Worm (Caenorhabditis elegans) whole organism, young adult: Measurements from ENCODE around the gene C01C4.3.
A peak's percentile ranks its signal among the peaks of the same experiment; 100 is the strongest.

Experiments used
- B0261.1 ChIP-seq: sonication (generic microtip); optimal IDR thresholded peaks from 2 replicates; lab custom pipeline; 2016; ENCODE audit warnings: mild to moderate bottlenecking, missing genetic modification characterization, moderate library complexity, missing compliant biosample characterization
- B0336.3 ChIP-seq: fragments of 200-800 bp; sonication (Bioruptor generic); IDR thresholded peaks from 2 replicates; pipeline ENCODE4 v1.3.6; 2022; ENCODE audit warnings: missing genetic modification characterization, missing compliant biosample characterization
- C17E4.6 ChIP-seq: fragments of 200-800 bp; sonication (Bioruptor generic); IDR thresholded peaks from 2 replicates; pipeline ENCODE4 v1.3.6; 2022; ENCODE audit warnings: missing genetic modification reagents, missing genetic modification characterization, missing compliant biosample characterization
- D2030.7 ChIP-seq: fragments of 200-800 bp; sonication (Bioruptor generic); IDR thresholded peaks from 2 replicates; pipeline ENCODE4 v1.3.6; 2022; ENCODE audit warnings: missing genetic modification reagents, missing genetic modification characterization, missing compliant biosample characterization
- F39B2.1 ChIP-seq: fragments of 200-800 bp; sonication (Bioruptor generic); IDR thresholded peaks from 2 replicates; pipeline ENCODE4 v1.3.6; 2022; ENCODE audit warnings: missing genetic modification reagents, missing genetic modification characterization, missing compliant biosample characterization
- F49E8.2 ChIP-seq: sonication (generic microtip); optimal IDR thresholded peaks from 3 replicates; lab custom pipeline; 2017; ENCODE audit warnings: missing genetic modification characterization, mild to moderate bottlenecking, missing compliant biosample characterization, antibody characterized with exemption, moderate library complexity; ENCODE audit not compliant: insufficient read depth
- F55B11.4 ChIP-seq: sonication (generic microtip); optimal IDR thresholded peaks from 2 replicates; lab custom pipeline; 2016; ENCODE audit warnings: missing compliant biosample characterization, missing genetic modification characterization, borderline replicate concordance; ENCODE audit not compliant: insufficient read depth
- Y56A3A.18 ChIP-seq: fragments of 200-800 bp; sonication (Bioruptor generic); IDR thresholded peaks from 2 replicates; pipeline ENCODE4 v1.3.6; 2022; ENCODE audit warnings: missing genetic modification reagents, missing genetic modification characterization, missing compliant biosample characterization
- Y67H2A.10 ChIP-seq: fragments of 200-800 bp; sonication (Bioruptor generic); conservative IDR thresholded peaks from 2 replicates; pipeline ENCODE4 v1.3.6; 2022; ENCODE audit warnings: missing genetic modification reagents, missing genetic modification characterization, missing compliant biosample characterization
- akir-1 ChIP-seq: fragments of 200-800 bp; sonication (Bioruptor generic); optimal IDR thresholded peaks from 2 replicates; lab custom pipeline; 2018; ENCODE audit warnings: mild to moderate bottlenecking, missing genetic modification characterization, moderate library complexity, missing compliant biosample characterization
- atf-7 ChIP-seq: sonication (generic microtip); optimal IDR thresholded peaks from 2 replicates; lab custom pipeline; 2017; ENCODE audit warnings: mild to moderate bottlenecking, missing genetic modification characterization, missing compliant biosample characterization
- attf-5 ChIP-seq: fragments of 200-800 bp; sonication (Bioruptor generic); optimal IDR thresholded peaks from 2 replicates; lab custom pipeline; 2018; ENCODE audit warnings: mild to moderate bottlenecking, missing genetic modification characterization, missing compliant biosample characterization
- attf-6 ChIP-seq: fragments of 200-800 bp; sonication (Bioruptor generic); IDR thresholded peaks from 2 replicates; pipeline ENCODE4 v1.3.6; 2022; ENCODE audit warnings: missing genetic modification reagents, missing genetic modification characterization, missing compliant biosample characterization
- bed-1 ChIP-seq: fragments of 200-800 bp; sonication (Bioruptor generic); IDR thresholded peaks from 2 replicates; pipeline ENCODE4 v1.3.6; 2022; ENCODE audit warnings: missing genetic modification reagents, missing genetic modification characterization, missing compliant biosample characterization
- bed-2 ChIP-seq: fragments of 200-800 bp; sonication (Bioruptor generic); IDR thresholded peaks from 2 replicates; pipeline ENCODE4 v1.3.6; 2022; ENCODE audit warnings: missing genetic modification reagents, missing genetic modification characterization, missing compliant biosample characterization
- cebp-1 ChIP-seq, 2 experiments: fragments of 200-800 bp in 1 of 2; sonication (Bioruptor generic) in 1 of 2; sonication (generic microtip) in 1 of 2; IDR thresholded peaks in 1 of 2; optimal IDR thresholded peaks in 1 of 2; 2 replicates each; pipeline versions ENCODE4 v1.3.6 to Lab custom; 2017 to 2022; ENCODE audit warnings: missing compliant biosample characterization in 2 of 2, missing genetic modification characterization in 2 of 2, mild to moderate bottlenecking in 1 of 2, missing genetic modification reagents in 1 of 2, moderate library complexity in 1 of 2
- ceh-79 ChIP-seq: sonication (generic microtip); optimal IDR thresholded peaks from 2 replicates; lab custom pipeline; 2017; ENCODE audit warnings: mild to moderate bottlenecking, missing genetic modification characterization, missing compliant biosample characterization
- dox-1 ChIP-seq: fragments of 200-800 bp; sonication (Bioruptor generic); IDR thresholded peaks from 2 replicates; pipeline ENCODE4 v1.3.6; 2022; ENCODE audit warnings: missing genetic modification reagents, missing genetic modification characterization, missing compliant biosample characterization
- egl-44 ChIP-seq: fragments of 200-800 bp; sonication (Bioruptor generic); IDR thresholded peaks from 2 replicates; pipeline ENCODE4 v1.3.6; 2022; ENCODE audit warnings: missing genetic modification reagents, missing genetic modification characterization, missing compliant biosample characterization
- egrh-3 ChIP-seq: fragments of 200-800 bp; sonication (Bioruptor generic); IDR thresholded peaks from 2 replicates; pipeline ENCODE4 v1.3.6; 2022; ENCODE audit warnings: missing genetic modification reagents, missing genetic modification characterization, missing compliant biosample characterization
- ets-4 ChIP-seq: fragments of 200-800 bp; sonication (Bioruptor generic); optimal IDR thresholded peaks from 2 replicates; lab custom pipeline; 2018; ENCODE audit warnings: mild to moderate bottlenecking, missing genetic modification characterization, missing compliant biosample characterization
- gei-17 ChIP-seq: fragments of 200-800 bp; sonication (Bioruptor generic); optimal IDR thresholded peaks from 2 replicates; lab custom pipeline; 2018; ENCODE audit warnings: mild to moderate bottlenecking, missing genetic modification characterization, missing compliant biosample characterization
- hrde-1 ChIP-seq: sonication (generic microtip); optimal IDR thresholded peaks from 2 replicates; lab custom pipeline; 2016; ENCODE audit warnings: missing genetic modification characterization, mild to moderate bottlenecking, missing compliant biosample characterization, moderate library complexity, missing genotype, missing genetic modification reagents, borderline replicate concordance
- hsf-1 ChIP-seq: fragments of 200-800 bp; sonication (Bioruptor generic); IDR thresholded peaks from 2 replicates; pipeline ENCODE4 v1.3.6; 2022; ENCODE audit warnings: missing genetic modification reagents, missing genetic modification characterization, missing compliant biosample characterization
- let-526 ChIP-seq: fragments of 200-800 bp; sonication (Bioruptor generic); IDR thresholded peaks from 2 replicates; pipeline ENCODE4 v1.3.6; 2022; ENCODE audit warnings: missing genetic modification reagents, missing genetic modification characterization, missing compliant biosample characterization
- let-607 ChIP-seq, 2 experiments: fragments of 200-800 bp in 1 of 2; sonication (Bioruptor generic) in 1 of 2; sonication (generic microtip) in 1 of 2; optimal IDR thresholded peaks; 2 replicates each; lab custom pipeline; 2016 to 2018; ENCODE audit warnings: mild to moderate bottlenecking in 2 of 2, missing compliant biosample characterization in 2 of 2, missing genetic modification characterization in 2 of 2, moderate library complexity in 2 of 2, missing genotype in 1 of 2
- lin-26 ChIP-seq: fragments of 200-800 bp; sonication (Bioruptor generic); IDR thresholded peaks from 2 replicates; pipeline ENCODE4 v1.3.6; 2022; ENCODE audit warnings: missing genetic modification reagents, missing genetic modification characterization, missing compliant biosample characterization
- lin-54 ChIP-seq: fragments of 200-800 bp; sonication (Bioruptor generic); optimal IDR thresholded peaks from 2 replicates; lab custom pipeline; 2018; ENCODE audit warnings: mild to moderate bottlenecking, missing genetic modification characterization, missing compliant biosample characterization
- madf-8 ChIP-seq: fragments of 200-800 bp; sonication (Bioruptor generic); conservative IDR thresholded peaks from 2 replicates; pipeline ENCODE4 v1.3.6; 2022; ENCODE audit warnings: missing genetic modification reagents, missing genetic modification characterization, missing compliant biosample characterization
- mcd-1 ChIP-seq: fragments of 200-800 bp; sonication (Bioruptor generic); IDR thresholded peaks from 2 replicates; pipeline ENCODE4 v1.3.6; 2022; ENCODE audit warnings: missing genetic modification reagents, missing genetic modification characterization, missing compliant biosample characterization
- mel-28 ChIP-seq: sonication (generic microtip); optimal IDR thresholded peaks from 2 replicates; lab custom pipeline; 2016; ENCODE audit warnings: borderline replicate concordance, mild to moderate bottlenecking, missing genetic modification characterization, missing compliant biosample characterization
- nfya-2 ChIP-seq: fragments of 200-800 bp; sonication (Bioruptor generic); IDR thresholded peaks from 2 replicates; pipeline ENCODE4 v1.3.6; 2022; ENCODE audit warnings: missing genetic modification reagents, missing genetic modification characterization, missing compliant biosample characterization
- nfyb-1 ChIP-seq: fragments of 200-800 bp; sonication (Bioruptor generic); IDR thresholded peaks from 2 replicates; pipeline ENCODE4 v1.3.6; 2022; ENCODE audit warnings: missing genetic modification reagents, missing genetic modification characterization, missing compliant biosample characterization
- nhr-80 ChIP-seq: sonication (generic microtip); optimal IDR thresholded peaks from 2 replicates; lab custom pipeline; 2016; ENCODE audit warnings: missing genetic modification characterization, missing compliant biosample characterization
- nhr-90 ChIP-seq: sonication (generic microtip); optimal IDR thresholded peaks from 2 replicates; lab custom pipeline; 2016; ENCODE audit warnings: missing genotype, mild to moderate bottlenecking, missing genetic modification characterization, missing compliant biosample characterization
- pbrm-1 ChIP-seq: fragments of 200-800 bp; sonication (Bioruptor generic); IDR thresholded peaks from 2 replicates; pipeline ENCODE4 v1.3.6; 2022; ENCODE audit warnings: missing genetic modification reagents, missing genetic modification characterization, missing compliant biosample characterization
- pha-4 ChIP-seq: fragments of 150-350 bp; sonication (generic microtip); optimal IDR thresholded peaks from 2 replicates; lab custom pipeline; 2014; ENCODE audit warnings: missing biosample characterization, missing genetic modification reagents, missing genetic modification characterization
- rcor-1 ChIP-seq: fragments of 200-800 bp; sonication (Bioruptor generic); IDR thresholded peaks from 2 replicates; pipeline ENCODE4 v1.3.6; 2022; ENCODE audit warnings: missing genetic modification reagents, missing genetic modification characterization, missing compliant biosample characterization
- sptf-2 ChIP-seq: fragments of 200-800 bp; sonication (Bioruptor generic); optimal IDR thresholded peaks from 2 replicates; lab custom pipeline; 2018; ENCODE audit warnings: mild to moderate bottlenecking, missing genetic modification characterization, missing compliant biosample characterization
- tbx-9 ChIP-seq: sonication (generic microtip); optimal IDR thresholded peaks from 2 replicates; lab custom pipeline; 2016; ENCODE audit warnings: borderline replicate concordance, missing genetic modification characterization, inconsistent platforms, missing compliant biosample characterization
- ztf-18 ChIP-seq: sonication (generic microtip); optimal IDR thresholded peaks from 2 replicates; lab custom pipeline; 2016; ENCODE audit warnings: missing genotype, mild to moderate bottlenecking, missing genetic modification characterization, missing compliant biosample characterization
- ztf-25 ChIP-seq: fragments of 200-800 bp; sonication (Bioruptor generic); IDR thresholded peaks from 2 replicates; pipeline ENCODE4 v1.3.6; 2022; ENCODE audit warnings: missing genetic modification reagents, missing genetic modification characterization, missing compliant biosample characterization

C01C4.3 gene

DNA sequence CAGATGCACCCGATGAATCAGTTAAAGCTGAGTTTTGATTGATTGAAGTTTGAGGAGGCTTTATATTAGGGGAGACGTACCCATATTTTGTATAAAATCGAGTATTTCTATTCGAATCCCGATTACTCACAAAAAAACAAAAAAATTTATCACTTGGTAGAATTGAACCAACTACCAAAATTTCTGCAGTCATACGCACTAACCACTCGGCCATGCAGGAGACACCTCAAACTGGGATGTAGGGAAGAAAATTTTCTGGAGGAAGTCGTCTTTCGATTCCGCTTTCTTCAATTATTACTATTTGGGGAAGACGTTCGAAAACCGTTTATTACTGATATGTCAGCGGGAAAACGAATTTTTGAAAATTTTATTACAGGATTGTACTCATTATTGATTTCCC is 25.9 kb downstream of the C01C4.3 start:
- TF ChIP-seq pbrm-1 (GFP tag; lab: Robert Waterston, UW) (0 out of 2 replicates have a peak, but pooled peaks have one; percentile 13), rcor-1 (GFP tag; lab: Robert Waterston, UW) (0 out of 2 replicates have a peak, but pooled peaks have one; percentile 12), ztf-25 (GFP tag; lab: Robert Waterston, UW) (peak; percentile 74; the same call in 1 of the 2 replicates), lin-26 (GFP tag; lab: Robert Waterston, UW) (peak; percentile 42; the same call in 1 of the 2 replicates), D2030.7 (peak; percentile 25; the same call in 1 of the 2 replicates), egl-44 (peak; percentile 56; the same call in 1 of the 2 replicates), Y56A3A.18 (0 out of 2 replicates have a peak, but pooled peaks have one; percentile 17)

DNA sequence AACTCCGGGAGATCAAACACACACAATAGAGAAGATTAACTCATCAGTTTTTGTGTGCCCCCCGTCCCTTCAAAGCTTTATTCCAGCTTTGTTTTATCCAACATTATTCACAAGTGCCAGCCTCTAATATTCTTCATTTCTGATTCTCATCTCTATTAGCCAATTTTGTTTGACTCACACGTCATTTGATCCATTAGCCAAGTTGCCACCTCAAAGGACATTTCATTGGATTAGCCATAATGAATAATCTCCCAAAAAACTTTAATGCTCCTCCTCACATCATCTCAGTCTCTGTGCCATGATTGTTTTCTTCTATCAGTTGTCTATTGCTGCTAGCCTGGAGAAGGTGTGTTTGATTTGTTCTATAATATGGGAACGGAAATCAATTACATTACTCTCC is 28.7 kb downstream of the C01C4.3 start:
- TF ChIP-seq B0261.1 (tag; lab: Kevin White, UChicago) (no peak), tbx-9 (tag; lab: Kevin White, UChicago) (no peak), ztf-25 (GFP tag; lab: Robert Waterston, UW) (no peak), bed-1 (no peak), egrh-3 (no peak), ceh-79 (no peak), attf-5 (no peak), F39B2.1 (GFP tag; lab: Robert Waterston, UW) (no peak), lin-54 (GFP tag; lab: Kevin White, UChicago) (no peak), nfyb-1 (GFP tag; lab: Robert Waterston, UW) (no peak), F55B11.4 (tag; lab: Kevin White, UChicago) (no peak), bed-2 (GFP tag; lab: Robert Waterston, UW) (no peak), nfya-2 (GFP tag; lab: Robert Waterston, UW) (no peak), dox-1 (no peak)
- TF ChIP-seq, all 124 proteins: peak for 0

DNA sequence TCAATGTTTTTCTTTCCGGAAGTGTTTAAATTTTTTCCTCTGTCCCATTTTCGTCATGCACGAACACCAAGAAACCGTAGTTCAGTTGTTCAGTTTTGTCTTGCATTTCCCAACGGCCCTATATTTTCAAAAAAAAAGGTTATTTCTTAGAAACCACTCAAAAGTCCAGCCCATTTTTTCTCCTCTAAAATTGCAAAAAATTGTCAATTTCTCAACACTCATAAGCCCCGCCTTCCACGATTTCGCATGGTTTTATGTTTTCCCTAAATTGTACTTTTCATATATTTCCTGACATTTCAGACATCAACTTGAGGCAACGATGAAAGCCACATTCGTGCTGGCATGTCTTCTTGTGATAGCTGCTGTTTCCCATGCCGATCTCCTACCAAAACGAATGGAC is 30.6 kb downstream of the C01C4.3 start, which contains the start of gene nlp-1:
Gene nlp-1, plus strand, starts transcription at position 301 of the 400 bp plus-strand sequence.
- no peak for TF ChIP-seq akir-1
- TF ChIP-seq hrde-1: no peak
- TF ChIP-seq nhr-90 (tag; lab: Kevin White, UChicago): no peak
- no peak for TF ChIP-seq B0336.3
- no peak for TF ChIP-seq egl-44
- no peak for TF ChIP-seq madf-8
- no peak for TF ChIP-seq attf-6 (GFP tag; lab: Robert Waterston, UW)

DNA sequence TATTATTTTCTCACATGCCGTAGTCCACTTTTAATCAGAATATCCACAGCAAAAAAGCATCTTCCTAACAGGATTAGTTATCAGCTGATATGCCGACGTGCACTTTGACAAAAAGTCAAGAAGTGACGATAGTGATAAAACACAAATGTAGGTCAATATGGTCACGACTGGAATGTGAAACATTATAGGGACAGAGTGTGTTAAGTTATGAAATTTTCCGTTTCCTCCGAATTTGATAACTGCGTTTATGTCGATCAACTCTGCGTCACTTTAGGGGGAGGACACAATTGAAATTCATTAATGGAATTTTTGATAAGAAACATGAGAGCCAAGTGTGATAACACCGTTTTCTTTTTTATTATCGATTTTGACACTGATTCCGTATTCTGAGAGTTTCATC is 32.3 kb downstream of the C01C4.3 start, which contains the start of gene aex-4:
Gene aex-4, plus strand, starts transcription at position 312 of the 400 bp plus-strand sequence.
- TF ChIP-seq atf-7 (tag; lab: Kevin White, UChicago): peak; percentile 68
- TF ChIP-seq gei-17 (GFP tag; lab: Kevin White, UChicago): no peak
- no peak for TF ChIP-seq Y67H2A.10 (GFP tag; lab: Robert Waterston, UW)
- peak; percentile 23 to 52 for TF ChIP-seq let-607 (tag; optimal IDR thresholded peaks at IDR 0.05; lab: Kevin White, UChicago)
- TF ChIP-seq ets-4 (GFP tag; lab: Kevin White, UChicago): peak; percentile 7
- TF ChIP-seq cebp-1 (GFP tag; IDR thresholded peaks at IDR 0.05; lab: Robert Waterston, UW): peak; percentile 66
- TF ChIP-seq cebp-1 (tag; optimal IDR thresholded peaks at IDR 0.05; lab: Kevin White, UChicago): no peak
- no peak for TF ChIP-seq mcd-1 (GFP tag; lab: Robert Waterston, UW)
- TF ChIP-seq F49E8.2 (tag; lab: Kevin White, UChicago): no peak
- no peak for TF ChIP-seq C17E4.6 (GFP tag; lab: Robert Waterston, UW)
- 0 out of 2 replicates have a peak, but pooled peaks have one; percentile 34 for TF ChIP-seq Y56A3A.18
- TF ChIP-seq nhr-80 (tag; lab: Kevin White, UChicago): peak; percentile 96
- peak; percentile 66; the same call in 1 of the 2 replicates for TF ChIP-seq egl-44
- TF ChIP-seq dox-1: peak; percentile 42; the same call in 1 of the 2 replicates
- no peak for TF ChIP-seq ztf-18 (tag; lab: Kevin White, UChicago)
- no peak for TF ChIP-seq hsf-1 (GFP tag; lab: Robert Waterston, UW)
- TF ChIP-seq mel-28 (tag; lab: Kevin White, UChicago): no peak
- no peak for TF ChIP-seq sptf-2 (GFP tag; lab: Kevin White, UChicago)
- no peak for TF ChIP-seq pha-4 (tag; lab: Kevin White, UChicago)
- no peak for TF ChIP-seq let-526 (GFP tag; lab: Robert Waterston, UW)
- TF ChIP-seq, all 124 proteins: peak for 8
